Fruit fly (Drosophila melanogaster): ENCODE results near the gene CG33189.

CG33189 gene

dm6 chr3R:8731597-8732263 lies 48.9 kb downstream of the CG33189 start, which contains the start of the genes M1BP and CG8202 (continued):
- TF ChIP-seq CG2120 (GFP tag; optimal IDR thresholded peaks at IDR 0.05) (peak; percentile 82), CG1529 (GFP tag; optimal IDR thresholded peaks at IDR 0.05) (peak; percentile 64), grau (tag; optimal IDR thresholded peaks at IDR 0.05) (peak; percentile 94), CG11456 (GFP tag; IDR thresholded peaks at IDR 0.05) (peak; percentile 83), HHEX (GFP tag; optimal IDR thresholded peaks at IDR 0.05) (peak; percentile 86), zen (tag; optimal IDR thresholded peaks at IDR 0.05) (peak; percentile 83), twi (tag; optimal IDR thresholded peaks at IDR 0.05) (peak; percentile 89), CG7786 (GFP tag; optimal IDR thresholded peaks at IDR 0.05) (peak; percentile 36), p53 (GFP tag; optimal IDR thresholded peaks at IDR 0.05) (no peak), Adf1 (GFP tag; IDR thresholded peaks at IDR 0.05) (peak; percentile 22; the same call in 1 of the 2 replicates), CG1233 (GFP tag; optimal IDR thresholded peaks at IDR 0.05) (peak; percentile 96), CG12299 (tag; optimal IDR thresholded peaks at IDR 0.05) (peak; percentile 78), vfl (GFP tag; optimal IDR thresholded peaks at IDR 0.05) (peak; percentile 0), CG11085 (GFP tag; IDR thresholded peaks at IDR 0.05) (peak; percentile 56; the same call in 1 of the 2 replicates), ftz-f1 (GFP tag; optimal IDR thresholded peaks at IDR 0.05) (no peak), CG11247 (GFP tag; IDR thresholded peaks at IDR 0.05) (peak; percentile 67), Blimp-1 (GFP tag; optimal IDR thresholded peaks at IDR 0.05) (peak; percentile 84), CG5180 (GFP tag; optimal IDR thresholded peaks at IDR 0.05) (no peak), unpg (GFP tag; optimal IDR thresholded peaks at IDR 0.05) (peak; percentile 80), CG12219 (GFP tag; optimal IDR thresholded peaks at IDR 0.05) (peak; percentile 53), CG16815 (GFP tag; optimal IDR thresholded peaks at IDR 0.05) (peak; percentile 86), Rx (GFP tag; IDR thresholded peaks at IDR 0.05) (0 out of 2 replicates have a peak, but pooled peaks have one; percentile 40), CG13123 (GFP tag; optimal IDR thresholded peaks at IDR 0.05) (peak; percentile 73), CG3407 (GFP tag; optimal IDR thresholded peaks at IDR 0.05) (peak; percentile 71), Vsx1 (GFP tag; optimal IDR thresholded peaks at IDR 0.05) (no peak), z (GFP tag; IDR thresholded peaks at IDR 0.05) (no peak), gt (GFP tag; IDR thresholded peaks at IDR 0.05) (no peak), CG10321 (GFP tag; IDR thresholded peaks at IDR 0.05) (peak; percentile 28; the same call in 1 of the 2 replicates), TFAM (GFP tag; optimal IDR thresholded peaks at IDR 0.05) (no peak), wek (GFP tag; optimal IDR thresholded peaks at IDR 0.05) (no peak), CG3281 (GFP tag; optimal IDR thresholded peaks at IDR 0.05) (peak; percentile 93), luna (GFP tag; optimal IDR thresholded peaks at IDR 0.05) (no peak), CG9609 (GFP tag; optimal IDR thresholded peaks at IDR 0.05) (peak; percentile 38), tll (GFP tag; optimal IDR thresholded peaks at IDR 0.05) (no peak), al (GFP tag; IDR thresholded peaks at IDR 0.05) (peak; percentile 73), CG18476 (GFP tag; optimal IDR thresholded peaks at IDR 0.05) (peak; percentile 53), CG1602 (GFP tag; optimal IDR thresholded peaks at IDR 0.05) (peak; percentile 88), hth (optimal IDR thresholded peaks at IDR 0.05) (no peak), CG8089 (GFP tag; optimal IDR thresholded peaks at IDR 0.05) (peak; percentile 28), CrebB (tag; optimal IDR thresholded peaks at IDR 0.05) (peak; percentile 56), CG17568 (GFP tag; optimal IDR thresholded peaks at IDR 0.05) (no peak), CG2875 (GFP tag; optimal IDR thresholded peaks at IDR 0.05) (peak; percentile 76), en (GFP tag; optimal IDR thresholded peaks at IDR 0.05) (no peak), CG12236 (GFP tag; optimal IDR thresholded peaks at IDR 0.05) (no peak), gsb (GFP tag; IDR thresholded peaks at IDR 0.05) (0 out of 2 replicates have a peak, but pooled peaks have one; percentile 37), H2.0 (GFP tag; IDR thresholded peaks at IDR 0.05) (peak; percentile 52), slp2 (GFP tag; optimal IDR thresholded peaks at IDR 0.05) (peak; percentile 68), ash1 (GFP tag; optimal IDR thresholded peaks at IDR 0.05) (no peak), CG15696 (tag; optimal IDR thresholded peaks at IDR 0.05) (peak; percentile 91)

All from whole organism, embryonic.